Fruit fly (Drosophila melanogaster): ENCODE results near the gene CG4174.

CG4174 gene

dm6 chr3L:18617893-18618577 is at the start of gene CG4174, which contains the start of gene CG13380 (continued):
- no peak for TF ChIP-seq CG4617 (GFP tag; optimal IDR thresholded peaks at IDR 0.05; ENCODE audit: borderline replicate concordance)
- no peak for TF ChIP-seq CG32772 (GFP tag; IDR thresholded peaks at IDR 0.05)
- no peak for TF ChIP-seq CG5245 (GFP tag; optimal IDR thresholded peaks at IDR 0.05)
- TF ChIP-seq Dek (tag; optimal IDR thresholded peaks at IDR 0.05) = no peak
- TF ChIP-seq CG17186 (GFP tag; optimal IDR thresholded peaks at IDR 0.05) = no peak
- no peak for TF ChIP-seq CG9797 (GFP tag; optimal IDR thresholded peaks at IDR 0.05)
- no peak for TF ChIP-seq CG14441 (GFP tag; IDR thresholded peaks at IDR 0.05)
- no peak for TF ChIP-seq H15 (GFP tag; IDR thresholded peaks at IDR 0.05)
- no peak for TF ChIP-seq h (optimal IDR thresholded peaks at IDR 0.05)
- TF ChIP-seq sisA (GFP tag; IDR thresholded peaks at IDR 0.05) = no peak
- peak; percentile 52; the same call in 1 of the 2 replicates for TF ChIP-seq unc-4 (GFP tag; IDR thresholded peaks at IDR 0.05; ENCODE audit: partially characterized antibody)
- no peak for TF ChIP-seq sc (optimal IDR thresholded peaks at IDR 0.05)
- TF ChIP-seq sc (GFP tag; optimal IDR thresholded peaks at IDR 0.05) = no peak
- TF ChIP-seq jumu (GFP tag; optimal IDR thresholded peaks at IDR 0.05) = no peak
- no peak for TF ChIP-seq CG11085 (GFP tag; IDR thresholded peaks at IDR 0.05)
- no peak for TF ChIP-seq CG9817 (tag; optimal IDR thresholded peaks at IDR 0.05)
- TF ChIP-seq CG31224 (GFP tag; IDR thresholded peaks at IDR 0.05) = no peak
- TF ChIP-seq CG11560 (tag; IDR thresholded peaks at IDR 0.05) = no peak
- TF ChIP-seq ab (GFP tag; optimal IDR thresholded peaks at IDR 0.05) = no peak
- TF ChIP-seq bab2 (GFP tag; optimal IDR thresholded peaks at IDR 0.05) = no peak
- 0 out of 2 replicates have a peak, but pooled peaks have one; percentile 15 for TF ChIP-seq Awh (GFP tag; IDR thresholded peaks at IDR 0.05)
- no peak for TF ChIP-seq CG6654 (GFP tag; optimal IDR thresholded peaks at IDR 0.05)
- no peak for TF ChIP-seq pfk (GFP tag; optimal IDR thresholded peaks at IDR 0.05)
- TF ChIP-seq slbo (GFP tag; IDR thresholded peaks at IDR 0.05) = no peak
- no peak for TF ChIP-seq CG4730 (GFP tag; IDR thresholded peaks at IDR 0.05)
- TF ChIP-seq CG4854 (GFP tag; optimal IDR thresholded peaks at IDR 0.05) = no peak
- no peak for TF ChIP-seq CG3726 (GFP tag; IDR thresholded peaks at IDR 0.05)
- no peak for TF ChIP-seq ATbp (GFP tag; optimal IDR thresholded peaks at IDR 0.05)
- TF ChIP-seq CG2712 (tag; optimal IDR thresholded peaks at IDR 0.05) = no peak
- TF ChIP-seq Trl (optimal IDR thresholded peaks at IDR 0.05) = no peak
- TF ChIP-seq Trl (GFP tag; optimal IDR thresholded peaks at IDR 0.05) = no peak
- TF ChIP-seq CG17361 (GFP tag; IDR thresholded peaks at IDR 0.05) = no peak
- no peak for TF ChIP-seq rib (GFP tag; IDR thresholded peaks at IDR 0.05)

DNA sequence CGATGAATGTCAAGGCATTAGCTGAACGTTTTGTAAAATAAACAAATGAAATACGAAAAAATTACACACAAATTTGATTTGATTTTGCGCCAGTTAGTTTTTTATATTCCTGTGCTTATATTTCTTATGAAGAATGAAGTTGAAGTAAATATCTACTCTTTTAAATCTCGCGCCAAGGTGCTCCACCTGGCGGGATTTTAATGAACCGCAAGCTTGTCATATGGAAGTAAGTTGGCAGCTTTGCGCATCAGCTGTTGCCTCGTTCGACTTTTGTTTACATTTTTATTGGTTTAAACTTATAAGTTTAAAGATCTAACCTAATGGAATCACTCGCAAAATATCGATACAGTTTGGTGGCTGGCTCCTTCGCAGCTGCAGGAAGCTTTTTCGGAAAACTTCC is 49.4 kb upstream of the CG4174 start, which contains the start of gene CG42495:
TSS of gene CG42495 (plus strand) at position 247 of the 400 bp plus-strand sequence.
- TF ChIP-seq Ets97D (GFP tag; optimal IDR thresholded peaks at IDR 0.05) = peak; percentile 25
- TF ChIP-seq nau (GFP tag; optimal IDR thresholded peaks at IDR 0.05) = no peak
- TF ChIP-seq Xbp1 (GFP tag; optimal IDR thresholded peaks at IDR 0.05) = peak; percentile 3
- TF ChIP-seq CG3281 (GFP tag; optimal IDR thresholded peaks at IDR 0.05) = no peak
- peak; percentile 47; the same call in 1 of the 2 replicates for TF ChIP-seq CG13287 (GFP tag; IDR thresholded peaks at IDR 0.05; ENCODE audit: partially characterized antibody)
- TF ChIP-seq bcd (GFP tag; optimal IDR thresholded peaks at IDR 0.05) = no peak
- TF ChIP-seq zf30C (GFP tag; optimal IDR thresholded peaks at IDR 0.05) = no peak
- no peak for TF ChIP-seq prd (optimal IDR thresholded peaks at IDR 0.05)
- TF ChIP-seq prd (GFP tag; IDR thresholded peaks at IDR 0.05) = no peak
- TF ChIP-seq CG13624 (GFP tag; optimal IDR thresholded peaks at IDR 0.05) = peak; percentile 6
- TF ChIP-seq CG6813 (GFP tag; optimal IDR thresholded peaks at IDR 0.05) = no peak
- TF ChIP-seq fu2 (GFP tag; optimal IDR thresholded peaks at IDR 0.05) = no peak
- no peak for TF ChIP-seq Fer3 (tag; optimal IDR thresholded peaks at IDR 0.05)
- no peak for TF ChIP-seq seq (GFP tag; IDR thresholded peaks at IDR 0.05)
- no peak for TF ChIP-seq CG6689 (GFP tag; IDR thresholded peaks at IDR 0.05)
- TF ChIP-seq Abd-B (GFP tag; optimal IDR thresholded peaks at IDR 0.05) = no peak
- peak; percentile 15 for TF ChIP-seq CG10267 (tag; optimal IDR thresholded peaks at IDR 0.05)
- no peak for TF ChIP-seq CG15696 (tag; optimal IDR thresholded peaks at IDR 0.05)
- TF ChIP-seq psq (GFP tag; optimal IDR thresholded peaks at IDR 0.05) = no peak
- no peak for TF ChIP-seq da (GFP tag; optimal IDR thresholded peaks at IDR 0.05)
- TF ChIP-seq lmd (GFP tag; IDR thresholded peaks at IDR 0.05) = no peak
- peak; percentile 97 for TF ChIP-seq CTCF (GFP tag; optimal IDR thresholded peaks at IDR 0.05)

Data from whole organism, embryonic.